Fruit fly (Drosophila melanogaster): ENCODE data around the gene CG11593.

CG11593 gene

dm6 chr3L:4040247-4040925 is at the start of gene CG11593, which contains the start of gene Rcd5:
Gene CG11593 (minus strand): TSS chr3L:4040482.
Gene Rcd5 (plus strand): TSS chr3L:4040529.
- TF ChIP-seq noc (tag; optimal IDR thresholded peaks at IDR 0.05): no peak

- TF ChIP-seq noc (tag; optimal IDR thresholded peaks at IDR 0.05): no peak
Observed at dm6 chr3L:4088694-4089190, 48.5 kb upstream of the CG11593 start, which contains the start of gene Gad1. Gene Gad1 (minus strand): TSS chr3L:4088744.

dm6 chr3L:4087281-4087680 is 47.0 kb upstream of the CG11593 start, which contains the start of gene CG14989:
Gene CG14989 (plus strand): TSS chr3L:4087581.
- TF ChIP-seq noc (tag; optimal IDR thresholded peaks at IDR 0.05): no peak

dm6 chr3L:4085867-4086266 is 45.6 kb upstream of the CG11593 start:
- TF ChIP-seq noc (tag; optimal IDR thresholded peaks at IDR 0.05): no peak

- TF ChIP-seq noc (tag; optimal IDR thresholded peaks at IDR 0.05): no peak
Observed at dm6 chr3L:4083442-4083841, 43.2 kb upstream of the CG11593 start.

- no peak for TF ChIP-seq noc (tag; optimal IDR thresholded peaks at IDR 0.05)
Observed at dm6 chr3L:4081243-4081642, 41.0 kb upstream of the CG11593 start.

dm6 chr3L:4080278-4080677 is 40.0 kb upstream of the CG11593 start:
- TF ChIP-seq noc (tag; optimal IDR thresholded peaks at IDR 0.05): no peak

- no peak for TF ChIP-seq noc (tag; optimal IDR thresholded peaks at IDR 0.05)
Observed at dm6 chr3L:4076907-4077306, 36.6 kb upstream of the CG11593 start.

dm6 chr3L:4073755-4074154 is 33.5 kb upstream of the CG11593 start, which contains the start of gene Faa:
Gene Faa (minus strand): TSS chr3L:4073954.
- no peak for TF ChIP-seq noc (tag; optimal IDR thresholded peaks at IDR 0.05)

dm6 chr3L:4072717-4073116 is 32.4 kb upstream of the CG11593 start:
- no peak for TF ChIP-seq noc (tag; optimal IDR thresholded peaks at IDR 0.05)

dm6 chr3L:4071561-4072049 is 31.3 kb upstream of the CG11593 start, which contains the start of gene wit:
Gene wit (minus strand): TSS chr3L:4071717.
- peak; percentile 52 for TF ChIP-seq noc (tag; optimal IDR thresholded peaks at IDR 0.05)

- TF ChIP-seq noc (tag; optimal IDR thresholded peaks at IDR 0.05): no peak
Observed at dm6 chr3L:4070996-4071379, 30.7 kb upstream of the CG11593 start.

dm6 chr3L:4070221-4070995 is 30.1 kb upstream of the CG11593 start:
- peak; percentile 88 for TF ChIP-seq noc (tag; optimal IDR thresholded peaks at IDR 0.05)

- no peak for TF ChIP-seq noc (tag; optimal IDR thresholded peaks at IDR 0.05)
Observed at dm6 chr3L:4069069-4069468, 28.8 kb upstream of the CG11593 start, which contains the start of gene CG32259. Gene CG32259 (plus strand): TSS chr3L:4069369.

- no peak for TF ChIP-seq noc (tag; optimal IDR thresholded peaks at IDR 0.05)
Observed at dm6 chr3L:4068368-4068767, 28.1 kb upstream of the CG11593 start.

- TF ChIP-seq noc (tag; optimal IDR thresholded peaks at IDR 0.05): no peak
Observed at dm6 chr3L:4061921-4062474, 21.7 kb upstream of the CG11593 start, which contains the start of gene dib. Gene dib (plus strand): TSS chr3L:4062292.

All from whole organism, larva.